Worm (Caenorhabditis elegans) whole organism, young adult: ENCODE results near the gene C34D4.2.

Experiments used
- B0035.1 ChIP-seq: sonication (generic microtip); optimal IDR thresholded peaks from 2 replicates; lab custom pipeline; 2016; ENCODE audit warnings: missing genetic modification characterization, mild to moderate bottlenecking, missing compliant biosample characterization, missing genotype, missing genetic modification reagents
- C06A6.2 ChIP-seq: fragments of 200-800 bp; sonication (Bioruptor generic); conservative IDR thresholded peaks from 2 replicates; pipeline ENCODE4 v1.3.6; 2022; ENCODE audit warnings: missing genetic modification characterization, missing compliant biosample characterization
- F49E8.2 ChIP-seq: sonication (generic microtip); optimal IDR thresholded peaks from 3 replicates; lab custom pipeline; 2017; ENCODE audit warnings: missing genetic modification characterization, mild to moderate bottlenecking, missing compliant biosample characterization, antibody characterized with exemption, moderate library complexity; ENCODE audit not compliant: insufficient read depth
- F55B11.4 ChIP-seq: sonication (generic microtip); optimal IDR thresholded peaks from 2 replicates; lab custom pipeline; 2016; ENCODE audit warnings: missing compliant biosample characterization, missing genetic modification characterization, borderline replicate concordance; ENCODE audit not compliant: insufficient read depth
- K11D2.4 ChIP-seq: fragments of 200-800 bp; sonication (Bioruptor generic); IDR thresholded peaks from 2 replicates; pipeline ENCODE4 v1.3.6; 2022; ENCODE audit warnings: missing genetic modification reagents, missing genetic modification characterization, missing compliant biosample characterization
- Y95B8A.8 ChIP-seq: fragments of 200-800 bp; sonication (Bioruptor generic); IDR thresholded peaks from 2 replicates; pipeline ENCODE4 v1.3.6; 2022; ENCODE audit warnings: missing genetic modification reagents, missing genetic modification characterization, missing compliant biosample characterization
- ama-1 ChIP-seq, 3 experiments: fragments of 150-350 bp in 1 of 3; sonication (generic microtip) in 2 of 3; optimal IDR thresholded peaks; 2 replicates each; lab custom pipeline; 2014 to 2018; ENCODE audit warnings: missing biosample characterization in 2 of 3, missing genetic modification characterization in 2 of 3, missing genetic modification reagents in 2 of 3
- athp-1 ChIP-seq: sonication (generic microtip); optimal IDR thresholded peaks from 2 replicates; lab custom pipeline; 2017; ENCODE audit warnings: mild to moderate bottlenecking, missing genetic modification characterization, missing compliant biosample characterization
- ceh-100 ChIP-seq: fragments of 200-800 bp; sonication (Bioruptor generic); IDR thresholded peaks from 2 replicates; pipeline ENCODE4 v1.3.6; 2022; ENCODE audit warnings: missing genetic modification reagents, missing genetic modification characterization, missing compliant biosample characterization
- ceh-91 ChIP-seq: fragments of 200-800 bp; sonication (Bioruptor generic); IDR thresholded peaks from 2 replicates; pipeline ENCODE4 v1.3.6; 2022; ENCODE audit warnings: missing genetic modification reagents, missing genetic modification characterization, missing compliant biosample characterization
- dox-1 ChIP-seq: fragments of 200-800 bp; sonication (Bioruptor generic); IDR thresholded peaks from 2 replicates; pipeline ENCODE4 v1.3.6; 2022; ENCODE audit warnings: missing genetic modification reagents, missing genetic modification characterization, missing compliant biosample characterization
- dpl-1 ChIP-seq: fragments of 150-350 bp; optimal IDR thresholded peaks from 2 replicates; lab custom pipeline; 2014; ENCODE audit warnings: missing biosample characterization, missing genetic modification reagents, missing genetic modification characterization
- efl-1 ChIP-seq: fragments of 150-350 bp; optimal IDR thresholded peaks from 2 replicates; lab custom pipeline; 2014; ENCODE audit warnings: missing biosample characterization, missing genetic modification reagents, missing genetic modification characterization
- ets-4 ChIP-seq: fragments of 200-800 bp; sonication (Bioruptor generic); optimal IDR thresholded peaks from 2 replicates; lab custom pipeline; 2018; ENCODE audit warnings: mild to moderate bottlenecking, missing genetic modification characterization, missing compliant biosample characterization
- hlh-26 ChIP-seq: fragments of 200-800 bp; sonication (Bioruptor generic); conservative IDR thresholded peaks from 2 replicates; pipeline ENCODE4 v1.3.6; 2022; ENCODE audit warnings: missing genetic modification reagents, missing genetic modification characterization, missing compliant biosample characterization
- hmg-1.2 ChIP-seq: fragments of 200-800 bp; sonication (Bioruptor generic); IDR thresholded peaks from 2 replicates; pipeline ENCODE4 v1.3.6; 2022; ENCODE audit warnings: missing genetic modification reagents, missing genetic modification characterization, missing compliant biosample characterization
- hrde-1 ChIP-seq: sonication (generic microtip); optimal IDR thresholded peaks from 2 replicates; lab custom pipeline; 2016; ENCODE audit warnings: missing genetic modification characterization, mild to moderate bottlenecking, missing compliant biosample characterization, moderate library complexity, missing genotype, missing genetic modification reagents, borderline replicate concordance
- lag-1 ChIP-seq: fragments of 200-800 bp; sonication (Bioruptor generic); IDR thresholded peaks from 2 replicates; pipeline ENCODE4 v1.3.6; 2022; ENCODE audit warnings: missing genetic modification reagents, missing genetic modification characterization, missing compliant biosample characterization
- lsy-27 ChIP-seq: sonication (generic microtip); optimal IDR thresholded peaks from 2 replicates; lab custom pipeline; 2017; ENCODE audit warnings: missing genetic modification characterization, mild to moderate bottlenecking, missing compliant biosample characterization, antibody characterized with exemption, missing genotype, borderline replicate concordance; ENCODE audit not compliant: insufficient read depth
- nhr-179 ChIP-seq: sonication (generic microtip); optimal IDR thresholded peaks from 2 replicates; lab custom pipeline; 2016; ENCODE audit warnings: mild to moderate bottlenecking, missing genetic modification characterization, missing compliant biosample characterization
- sea-2 ChIP-seq: fragments of 200-800 bp; sonication (Bioruptor generic); IDR thresholded peaks from 2 replicates; pipeline ENCODE4 v1.3.6; 2022; ENCODE audit warnings: missing genetic modification characterization, missing compliant biosample characterization
- snpc-4 ChIP-seq, 5 experiments: fragments of 150-350 bp in 1 of 5; sonication (generic microtip) in 4 of 5; optimal IDR thresholded peaks; 2 replicates each; lab custom pipeline; 2014 to 2018; ENCODE audit warnings: missing genetic modification characterization in 5 of 5, missing biosample characterization in 3 of 5, antibody characterized with exemption in 2 of 5, mild to moderate bottlenecking in 2 of 5, missing compliant biosample characterization in 2 of 5, missing genotype in 2 of 5, moderate library complexity in 2 of 5, missing genetic modification reagents in 1 of 5
- tbx-9 ChIP-seq: sonication (generic microtip); optimal IDR thresholded peaks from 2 replicates; lab custom pipeline; 2016; ENCODE audit warnings: borderline replicate concordance, missing genetic modification characterization, inconsistent platforms, missing compliant biosample characterization
- ztf-18 ChIP-seq: sonication (generic microtip); optimal IDR thresholded peaks from 2 replicates; lab custom pipeline; 2016; ENCODE audit warnings: missing genotype, mild to moderate bottlenecking, missing genetic modification characterization, missing compliant biosample characterization

The C34D4.2 gene

ce11 chrIV:7166553-7166952 is 12.1 kb downstream of the C34D4.2 start, which contains the start of gene C42D4.18:
Gene C42D4.18 (plus strand): TSS chrIV:7166783.
- TF ChIP-seq snpc-4 (GFP tag; optimal IDR thresholded peaks at IDR 0.05; lab: Kevin White, UChicago) (no peak), snpc-4 (tag; optimal IDR thresholded peaks at IDR 0.05; lab: Kevin White, UChicago) (no peak), hmg-1.2 (GFP tag; lab: Robert Waterston, UW) (peak; percentile 90)

ce11 chrIV:7167983-7168760 is 13.7 kb downstream of the C34D4.2 start, which contains the start of gene skr-16:
Gene skr-16 (plus strand): TSS chrIV:7168710.
- TF ChIP-seq efl-1 (GFP tag; lab: Kevin White, UChicago) = no peak
- no peak for TF ChIP-seq snpc-4 (GFP tag; optimal IDR thresholded peaks at IDR 0.05; lab: Kevin White, UChicago)
- TF ChIP-seq snpc-4 (tag; optimal IDR thresholded peaks at IDR 0.05; lab: Kevin White, UChicago) = no peak
- TF ChIP-seq hlh-26 = no peak
- no peak for TF ChIP-seq B0035.1 (tag; lab: Kevin White, UChicago)
- TF ChIP-seq ceh-91 (GFP tag; lab: Robert Waterston, UW) = no peak
- TF ChIP-seq Y95B8A.8 (GFP tag; lab: Robert Waterston, UW) = no peak
- TF ChIP-seq lsy-27 (tag; lab: Kevin White, UChicago) = no peak
- no peak for TF ChIP-seq athp-1 (tag; lab: Kevin White, UChicago)
- no peak for TF ChIP-seq ama-1 (optimal IDR thresholded peaks at IDR 0.05; lab: Kevin White, UChicago)
- no peak for TF ChIP-seq ama-1 (GFP tag; optimal IDR thresholded peaks at IDR 0.05; lab: Kevin White, UChicago)
- no peak for TF ChIP-seq F49E8.2

ce11 chrIV:7171222-7171621 is 16.8 kb downstream of the C34D4.2 start, which contains the start of gene str-220:
Gene str-220 (minus strand): TSS chrIV:7171322.
- no peak for TF ChIP-seq ceh-100 (GFP tag; lab: Robert Waterston, UW)
- no peak for TF ChIP-seq F49E8.2
- TF ChIP-seq hlh-26 = no peak

ce11 chrIV:7173489-7173888 is 19.0 kb downstream of the C34D4.2 start, which contains the start of gene str-1:
Gene str-1 (plus strand): TSS chrIV:7173789.
- TF ChIP-seq C06A6.2 (no peak), ztf-18 (tag; lab: Kevin White, UChicago) (no peak), sea-2 (no peak), dpl-1 (GFP tag; lab: Kevin White, UChicago) (no peak), ets-4 (GFP tag; lab: Kevin White, UChicago) (no peak), hrde-1 (tag; lab: Kevin White, UChicago) (no peak), nhr-179 (tag; lab: Kevin White, UChicago) (no peak), tbx-9 (tag; lab: Kevin White, UChicago) (no peak)
- TF ChIP-seq, all 124 proteins: peak for 0

- no peak for TF ChIP-seq K11D2.4 (GFP tag; lab: Robert Waterston, UW)
- TF ChIP-seq F55B11.4 (tag; lab: Kevin White, UChicago) = no peak
- no peak for TF ChIP-seq lag-1
- no peak for TF ChIP-seq dox-1 (GFP tag; lab: Robert Waterston, UW)
Observed at ce11 chrIV:7175346-7175745, 20.9 kb downstream of the C34D4.2 start, which contains the start of gene C42D4.19. Gene C42D4.19 (plus strand): TSS chrIV:7175646.

ce11 chrIV:7176887-7177286 is 22.4 kb downstream of the C34D4.2 start, which contains the start of gene str-44:
Gene str-44 (plus strand): TSS chrIV:7177187.
- no peak for TF ChIP-seq ets-4 (GFP tag; lab: Kevin White, UChicago)
